Fruit fly (Drosophila melanogaster): Measurements from ENCODE around the gene Prosbeta2R1.

- TF ChIP-seq Myc (optimal IDR thresholded peaks at IDR 0.05) (no peak), jim (GFP tag; optimal IDR thresholded peaks at IDR 0.05) (peak; percentile 72), GATAd (GFP tag; optimal IDR thresholded peaks at IDR 0.05) (peak; percentile 58), rgr (GFP tag; optimal IDR thresholded peaks at IDR 0.05) (peak; percentile 74), h (GFP tag; optimal IDR thresholded peaks at IDR 0.05) (peak; percentile 83), psq (GFP tag; optimal IDR thresholded peaks at IDR 0.05) (peak; percentile 54), OdsH (GFP tag; optimal IDR thresholded peaks at IDR 0.05) (peak; percentile 44), br (GFP tag; optimal IDR thresholded peaks at IDR 0.05) (peak; percentile 85), Abd-B (GFP tag; optimal IDR thresholded peaks at IDR 0.05) (no peak), pan (optimal IDR thresholded peaks at IDR 0.05) (no peak), lola (GFP tag; optimal IDR thresholded peaks at IDR 0.05) (no peak)
Measured at dm6 chrX:5764001-5764892, 44.5 kb upstream of the Prosbeta2R1 start, which contains the start of the genes MAPk-Ak2 and CG42699.

Data from whole organism, wandering third instar larva.